Worm (Caenorhabditis elegans) whole organism, L4 larva: Measurements from ENCODE around the gene idpb-5.

Source experiments
- D1046.2 ChIP-seq: fragments of 200-800 bp; sonication (Bioruptor generic); IDR thresholded peaks from 2 replicates; pipeline ENCODE4 v1.3.6; 2022; ENCODE audit warnings: missing genetic modification characterization, missing compliant biosample characterization
- F10B5.3 ChIP-seq: sonication (generic microtip); optimal IDR thresholded peaks from 2 replicates; lab custom pipeline; 2016; ENCODE audit warnings: mild to moderate bottlenecking, missing genetic modification characterization, missing compliant biosample characterization
- F37D6.2 ChIP-seq: sonication (generic microtip); optimal IDR thresholded peaks from 2 replicates; lab custom pipeline; 2016; ENCODE audit warnings: mild to moderate bottlenecking, missing genetic modification characterization, missing compliant biosample characterization
- F44E2.7 ChIP-seq: fragments of 200-800 bp; sonication (Bioruptor generic); IDR thresholded peaks from 2 replicates; pipeline ENCODE4 v2.1.2; 2022; ENCODE audit warnings: missing genetic modification characterization, missing compliant biosample characterization
- T20F7.1 ChIP-seq: fragments of 200-800 bp; sonication (Bioruptor generic); optimal IDR thresholded peaks from 2 replicates; lab custom pipeline; 2018; ENCODE audit warnings: mild to moderate bottlenecking, missing genetic modification characterization, missing compliant biosample characterization
- T26A8.4 ChIP-seq: fragments of 200-800 bp; sonication (Bioruptor generic); IDR thresholded peaks from 2 replicates; pipeline ENCODE4 v1.3.6; 2022; ENCODE audit warnings: missing genetic modification characterization, missing compliant biosample characterization
- Y105C5A.15 ChIP-seq: fragments of 200-800 bp; sonication (Bioruptor generic); IDR thresholded peaks from 2 replicates; pipeline ENCODE4 v1.3.6; 2022; ENCODE audit warnings: missing genetic modification characterization, missing compliant biosample characterization
- Y75B8A.6 ChIP-seq: fragments of 200-800 bp; sonication (Bioruptor generic); IDR thresholded peaks from 2 replicates; pipeline ENCODE4 v1.3.6; 2022; ENCODE audit warnings: missing genetic modification reagents, missing genetic modification characterization, missing compliant biosample characterization
- ZK337.2 ChIP-seq: fragments of 200-800 bp; sonication (Bioruptor generic); IDR thresholded peaks from 2 replicates; pipeline ENCODE4 v1.3.6; 2022; ENCODE audit warnings: missing genetic modification reagents, missing genetic modification characterization, missing compliant biosample characterization
- ZK546.5 ChIP-seq, 2 experiments: sonication (generic microtip); optimal IDR thresholded peaks; 2 replicates each; lab custom pipeline; 2017; ENCODE audit warnings: missing biosample characterization in 2 of 2, missing genetic modification characterization in 2 of 2
- attf-4 ChIP-seq: sonication (generic microtip); optimal IDR thresholded peaks from 3 replicates; lab custom pipeline; 2017; ENCODE audit warnings: missing biosample characterization, missing genetic modification characterization
- ceh-20 ChIP-seq: fragments of 200-800 bp; sonication (Bioruptor generic); IDR thresholded peaks from 2 replicates; pipeline ENCODE4 v1.3.6; 2022; ENCODE audit warnings: missing genetic modification reagents, missing genetic modification characterization, missing compliant biosample characterization
- ces-1 ChIP-seq: fragments of 150-350 bp; sonication (generic microtip); optimal IDR thresholded peaks from 4 replicates; lab custom pipeline; 2014; ENCODE audit warnings: missing biosample characterization, missing genetic modification reagents, missing genetic modification characterization
- cey-2 ChIP-seq: sonication (generic microtip); optimal IDR thresholded peaks from 3 replicates; lab custom pipeline; 2017; ENCODE audit warnings: missing genetic modification characterization, mild to moderate bottlenecking, missing compliant biosample characterization, antibody characterized with exemption, borderline replicate concordance; ENCODE audit not compliant: insufficient read depth
- ctbp-1 ChIP-seq: fragments of 200-800 bp; sonication (Bioruptor generic); IDR thresholded peaks from 2 replicates; pipeline ENCODE4 v1.3.6; 2022; ENCODE audit warnings: missing genetic modification reagents, missing genetic modification characterization, missing compliant biosample characterization
- daf-12 ChIP-seq: fragments of 150-350 bp; optimal IDR thresholded peaks from 2 replicates; lab custom pipeline; 2014; ENCODE audit warnings: missing biosample characterization, missing genetic modification reagents, missing genetic modification characterization
- daf-16 ChIP-seq, 3 experiments: sonication (generic microtip); optimal IDR thresholded peaks; 2 replicates each; lab custom pipeline; 2016 to 2017; ENCODE audit warnings: missing genetic modification characterization in 3 of 3, missing genetic modification reagents in 3 of 3, mild to moderate bottlenecking in 2 of 3, missing compliant biosample characterization in 2 of 3, missing biosample characterization in 1 of 3, moderate library complexity in 1 of 3
- dmd-8 ChIP-seq: fragments of 200-800 bp; sonication (Bioruptor generic); IDR thresholded peaks from 2 replicates; pipeline ENCODE4 v1.3.6; 2022; ENCODE audit warnings: missing genetic modification characterization, missing compliant biosample characterization
- dmd-9 ChIP-seq: fragments of 200-800 bp; sonication (Bioruptor generic); IDR thresholded peaks from 2 replicates; pipeline ENCODE4 v1.3.6; 2022; ENCODE audit warnings: missing genetic modification reagents, missing genetic modification characterization, missing compliant biosample characterization
- dve-1 ChIP-seq: sonication (generic microtip); optimal IDR thresholded peaks from 2 replicates; lab custom pipeline; 2017; ENCODE audit warnings: antibody characterized with exemption, mild to moderate bottlenecking, missing genetic modification characterization, missing compliant biosample characterization; ENCODE audit not compliant: insufficient read depth
- egl-27 ChIP-seq: sonication (generic microtip); optimal IDR thresholded peaks from 3 replicates; lab custom pipeline; 2017; ENCODE audit warnings: missing biosample characterization, missing genetic modification reagents, missing genetic modification characterization
- egl-43 ChIP-seq: fragments of 200-800 bp; sonication (Bioruptor generic); IDR thresholded peaks from 2 replicates; pipeline ENCODE4 v1.3.6; 2022; ENCODE audit warnings: missing genetic modification reagents, missing genetic modification characterization, missing compliant biosample characterization
- fos-1 ChIP-seq: fragments of 150-350 bp; optimal IDR thresholded peaks from 2 replicates; lab custom pipeline; 2014; ENCODE audit warnings: missing biosample characterization, missing genetic modification characterization
- gei-8 ChIP-seq: fragments of 200-800 bp; sonication (Bioruptor generic); optimal IDR thresholded peaks from 2 replicates; lab custom pipeline; 2018; ENCODE audit warnings: mild to moderate bottlenecking, missing genetic modification characterization, missing compliant biosample characterization
- hmg-1.1 ChIP-seq: fragments of 200-800 bp; sonication (Bioruptor generic); IDR thresholded peaks from 2 replicates; pipeline ENCODE4 v1.3.6; 2022; ENCODE audit warnings: missing genetic modification reagents, missing genetic modification characterization, missing compliant biosample characterization
- lim-7 ChIP-seq: fragments of 200-800 bp; sonication (Bioruptor generic); IDR thresholded peaks from 2 replicates; pipeline ENCODE4 v1.3.6; 2022; ENCODE audit warnings: missing genetic modification characterization, missing compliant biosample characterization
- lin-13 ChIP-seq: fragments of 150-350 bp; optimal IDR thresholded peaks from 2 replicates; lab custom pipeline; 2014; ENCODE audit warnings: missing biosample characterization, missing genetic modification reagents, missing genetic modification characterization
- lin-15B ChIP-seq: fragments of 150-350 bp; sonication (generic microtip); optimal IDR thresholded peaks from 3 replicates; lab custom pipeline; 2014; ENCODE audit warnings: missing biosample characterization, missing genetic modification characterization
- lin-39 ChIP-seq: fragments of 150-350 bp; optimal IDR thresholded peaks from 2 replicates; lab custom pipeline; 2014; ENCODE audit warnings: missing biosample characterization, missing genetic modification reagents, missing genetic modification characterization
- lir-3 ChIP-seq: sonication (generic microtip); optimal IDR thresholded peaks from 2 replicates; lab custom pipeline; 2016; ENCODE audit warnings: mild to moderate bottlenecking, missing genetic modification characterization, missing compliant biosample characterization
- lsy-2 ChIP-seq, 2 experiments: fragments of 150-350 bp in 1 of 2; sonication (generic microtip) in 1 of 2; optimal IDR thresholded peaks; 2 replicates each; lab custom pipeline; 2014 to 2017; ENCODE audit warnings: missing biosample characterization in 2 of 2, missing genetic modification characterization in 2 of 2
- madf-5 ChIP-seq, 2 experiments: fragments of 200-800 bp; sonication (Bioruptor generic); IDR thresholded peaks; 2 replicates each; pipeline ENCODE4 v1.3.6; 2022; ENCODE audit warnings: missing compliant biosample characterization in 2 of 2, missing genetic modification characterization in 2 of 2
- madf-9 ChIP-seq: fragments of 200-800 bp; sonication (Bioruptor generic); conservative IDR thresholded peaks from 2 replicates; pipeline ENCODE4 v1.3.6; 2022; ENCODE audit warnings: missing genetic modification reagents, missing genetic modification characterization, missing compliant biosample characterization
- mes-2 ChIP-seq: sonication (generic microtip); optimal IDR thresholded peaks from 2 replicates; lab custom pipeline; 2016; ENCODE audit warnings: missing genotype, mild to moderate bottlenecking, missing genetic modification characterization, missing compliant biosample characterization; ENCODE audit not compliant: poor library complexity, severe bottlenecking
- mxl-2 ChIP-seq: fragments of 200-800 bp; sonication (Bioruptor generic); conservative IDR thresholded peaks from 2 replicates; pipeline ENCODE4 v1.3.6; 2022; ENCODE audit warnings: missing genetic modification reagents, missing genetic modification characterization, missing compliant biosample characterization
- nhr-102 ChIP-seq: sonication (generic microtip); optimal IDR thresholded peaks from 2 replicates; lab custom pipeline; 2016; ENCODE audit warnings: mild to moderate bottlenecking, missing genetic modification characterization, moderate library complexity, missing compliant biosample characterization
- nhr-11 ChIP-seq: fragments of 150-350 bp; optimal IDR thresholded peaks from 2 replicates; lab custom pipeline; 2014; ENCODE audit warnings: missing biosample characterization, missing genetic modification characterization
- nhr-111 ChIP-seq: fragments of 200-800 bp; sonication (Bioruptor generic); optimal IDR thresholded peaks from 2 replicates; lab custom pipeline; 2018; ENCODE audit warnings: mild to moderate bottlenecking, missing genetic modification characterization, missing compliant biosample characterization
- nhr-237 ChIP-seq: sonication (generic microtip); optimal IDR thresholded peaks from 2 replicates; lab custom pipeline; 2017; ENCODE audit warnings: missing biosample characterization, missing genetic modification characterization
- nhr-25 ChIP-seq: sonication (generic microtip); optimal IDR thresholded peaks from 2 replicates; lab custom pipeline; 2017; ENCODE audit warnings: missing genetic modification characterization, mild to moderate bottlenecking, missing compliant biosample characterization, antibody characterized with exemption, moderate library complexity, borderline replicate concordance; ENCODE audit not compliant: insufficient read depth
- nhr-28 ChIP-seq: fragments of 150-350 bp; optimal IDR thresholded peaks from 2 replicates; lab custom pipeline; 2014; ENCODE audit warnings: missing biosample characterization, missing genetic modification characterization
- nhr-6 ChIP-seq: fragments of 150-350 bp; optimal IDR thresholded peaks from 2 replicates; lab custom pipeline; 2014; ENCODE audit warnings: missing biosample characterization, missing genetic modification characterization
- nhr-77 ChIP-seq: fragments of 150-350 bp; optimal IDR thresholded peaks from 2 replicates; lab custom pipeline; 2014; ENCODE audit warnings: missing biosample characterization, missing genetic modification characterization
- pha-4 ChIP-seq, 2 experiments: fragments of 150-350 bp in 1 of 2; fragments of 200-800 bp in 1 of 2; sonication (Bioruptor generic) in 1 of 2; IDR thresholded peaks in 1 of 2; optimal IDR thresholded peaks in 1 of 2; 2 replicates each; pipeline versions ENCODE4 v1.3.6 to Lab custom; 2014 to 2022; ENCODE audit warnings: missing genetic modification characterization in 2 of 2, missing genetic modification reagents in 2 of 2, missing biosample characterization in 1 of 2, missing compliant biosample characterization in 1 of 2
- php-3 ChIP-seq: fragments of 200-800 bp; sonication (Bioruptor generic); IDR thresholded peaks from 2 replicates; pipeline ENCODE4 v1.3.6; 2022; ENCODE audit warnings: missing genetic modification reagents, missing genetic modification characterization, missing compliant biosample characterization
- set-16 ChIP-seq: fragments of 200-800 bp; sonication (Bioruptor generic); IDR thresholded peaks from 2 replicates; pipeline ENCODE4 v1.3.6; 2022; ENCODE audit warnings: missing genetic modification reagents, missing genetic modification characterization, missing compliant biosample characterization
- unc-130 ChIP-seq: sonication (generic microtip); optimal IDR thresholded peaks from 2 replicates; lab custom pipeline; 2016; ENCODE audit warnings: missing genetic modification reagents, missing genetic modification characterization, missing compliant biosample characterization
- ztf-11 ChIP-seq: fragments of 150-350 bp; optimal IDR thresholded peaks from 2 replicates; lab custom pipeline; 2014; ENCODE audit warnings: missing biosample characterization, missing genetic modification characterization

idpb-5 gene

DNA sequence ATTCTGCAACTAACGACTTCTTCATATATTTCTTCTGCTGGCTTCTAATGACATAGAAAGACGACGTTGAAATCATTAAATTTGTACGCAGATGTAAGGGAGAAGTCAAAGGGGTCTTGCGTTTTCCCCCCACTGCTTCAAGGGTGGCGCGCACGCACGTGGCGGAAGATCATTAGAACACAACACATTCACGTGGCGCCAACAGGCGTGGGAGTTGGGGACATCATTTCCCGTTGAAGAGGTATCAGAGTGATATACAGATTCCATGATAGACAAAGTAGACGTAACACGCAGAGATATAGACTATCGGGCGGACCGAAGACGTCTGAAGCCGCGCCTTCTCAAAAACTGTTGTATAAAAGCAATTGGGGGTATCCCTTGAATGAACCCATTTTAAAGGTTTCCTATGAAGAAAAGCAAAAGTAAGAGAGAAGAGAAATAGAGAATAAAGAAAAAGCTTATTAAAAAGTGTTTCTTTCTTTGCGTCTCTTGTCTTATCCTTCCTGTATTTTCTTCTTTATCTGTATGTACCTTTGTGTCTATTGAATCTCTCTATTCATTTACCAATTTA is 40.0 kb upstream of the idpb-5 start (continued):
- no peak for TF ChIP-seq lim-7 (GFP tag; lab: Robert Waterston, UW)
- TF ChIP-seq ctbp-1 (GFP tag; lab: Robert Waterston, UW), result peak; percentile 74
- TF ChIP-seq nhr-77 (tag; lab: Kevin White, UChicago), result no peak

- TF ChIP-seq lir-3, result no peak
- TF ChIP-seq Y75B8A.6 (GFP tag; lab: Robert Waterston, UW), result no peak
- TF ChIP-seq pha-4 (GFP tag; IDR thresholded peaks at IDR 0.05; lab: Robert Waterston, UW), result no peak
- no peak for TF ChIP-seq pha-4 (tag; optimal IDR thresholded peaks at IDR 0.05; lab: Kevin White, UChicago)
- TF ChIP-seq F37D6.2, result no peak
- TF ChIP-seq madf-9, result no peak
- no peak for TF ChIP-seq hmg-1.1 (GFP tag; lab: Robert Waterston, UW)
- no peak for TF ChIP-seq cey-2 (tag; lab: Kevin White, UChicago)
- no peak for TF ChIP-seq T26A8.4 (GFP tag; lab: Robert Waterston, UW)
- no peak for TF ChIP-seq ceh-20 (GFP tag; lab: Robert Waterston, UW)
- TF ChIP-seq mes-2 (tag; lab: Kevin White, UChicago), result no peak
- TF ChIP-seq set-16, result no peak
- no peak for TF ChIP-seq nhr-102
- TF ChIP-seq Y105C5A.15 (GFP tag; lab: Robert Waterston, UW), result no peak
- no peak for TF ChIP-seq lin-13 (GFP tag; lab: Kevin White, UChicago)
- no peak for TF ChIP-seq nhr-237 (tag; lab: Kevin White, UChicago)
- no peak for TF ChIP-seq nhr-25 (tag; lab: Kevin White, UChicago)
- no peak for TF ChIP-seq attf-4
- TF ChIP-seq D1046.2 (GFP tag; lab: Robert Waterston, UW), result no peak
- no peak for TF ChIP-seq fos-1 (tag; lab: Kevin White, UChicago)
- no peak for TF ChIP-seq nhr-6 (tag; lab: Kevin White, UChicago)
- no peak for TF ChIP-seq lin-15B (tag; lab: Kevin White, UChicago)
- TF ChIP-seq T20F7.1 (GFP tag; lab: Kevin White, UChicago), result peak; percentile 24
- no peak for TF ChIP-seq dmd-9 (GFP tag; lab: Robert Waterston, UW)
- no peak for TF ChIP-seq egl-27 (tag; lab: Kevin White, UChicago)
- no peak for TF ChIP-seq lin-39 (tag; lab: Kevin White, UChicago)
- no peak for TF ChIP-seq ces-1 (GFP tag; lab: Kevin White, UChicago)
- no peak for TF ChIP-seq ctbp-1 (GFP tag; lab: Robert Waterston, UW)
- no peak for TF ChIP-seq daf-16 (GFP tag; optimal IDR thresholded peaks at IDR 0.05; lab: Kevin White, UChicago)
- TF ChIP-seq daf-16 (tag; optimal IDR thresholded peaks at IDR 0.05; lab: Kevin White, UChicago), result no peak
- TF ChIP-seq daf-12 (tag; lab: Kevin White, UChicago), result no peak
- no peak for TF ChIP-seq gei-8 (GFP tag; lab: Kevin White, UChicago)
- TF ChIP-seq unc-130, result no peak
- no peak for TF ChIP-seq F10B5.3 (tag; lab: Kevin White, UChicago)
- TF ChIP-seq lsy-2 (tag; optimal IDR thresholded peaks at IDR 0.05; lab: Kevin White, UChicago), result peak in 1 of 2 experiments; percentile 34
- TF ChIP-seq ZK337.2 (GFP tag; lab: Robert Waterston, UW), result no peak
- TF ChIP-seq nhr-11 (tag; lab: Kevin White, UChicago), result no peak
- no peak for TF ChIP-seq nhr-111 (GFP tag; lab: Kevin White, UChicago)
- TF ChIP-seq F44E2.7 (GFP tag; lab: Robert Waterston, UW), result no peak
- TF ChIP-seq egl-43 (GFP tag; lab: Robert Waterston, UW), result no peak
- TF ChIP-seq php-3 (GFP tag; lab: Robert Waterston, UW), result no peak
- no peak for TF ChIP-seq madf-5 (GFP tag; IDR thresholded peaks at IDR 0.05; lab: Robert Waterston, UW)
- no peak for TF ChIP-seq ztf-11 (tag; lab: Kevin White, UChicago)
- no peak for TF ChIP-seq dmd-8 (GFP tag; lab: Robert Waterston, UW)
- peak; percentile 28 for TF ChIP-seq nhr-28 (tag; lab: Kevin White, UChicago)
- no peak for TF ChIP-seq ZK546.5 (tag; optimal IDR thresholded peaks at IDR 0.05; lab: Kevin White, UChicago)
- peak; percentile 1 for TF ChIP-seq dve-1 (tag; lab: Kevin White, UChicago)
- no peak for TF ChIP-seq mxl-2 (GFP tag; lab: Robert Waterston, UW)
These were observed 38.8 kb upstream of the idpb-5 start for ce11 chrV:11800486-11800885.
